Worm (Caenorhabditis elegans): ENCODE results near the gene C34C12.7.

The C34C12.7 gene

DNA sequence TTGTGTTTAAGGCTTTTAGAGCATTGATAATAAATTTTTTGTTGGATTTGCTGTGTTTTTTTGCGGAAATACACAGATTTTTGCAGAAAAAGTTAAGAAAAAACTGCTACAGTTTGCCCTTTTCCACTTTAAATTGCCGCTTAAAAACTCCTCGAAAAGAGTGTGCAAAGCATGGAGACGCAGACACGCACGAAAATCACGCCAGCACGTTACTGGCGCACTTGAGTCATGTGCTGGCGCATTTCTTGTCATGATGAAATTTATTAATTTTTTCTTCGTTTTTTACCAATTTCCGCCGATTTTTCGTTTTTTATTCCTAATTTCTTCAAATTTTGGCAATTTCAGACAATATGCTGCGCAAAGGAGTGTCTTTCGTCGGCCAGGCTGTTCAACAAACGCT lies 28.1 kb downstream of the C34C12.7 start, which contains the start of gene C34C12.8 (continued):
- no peak for TF ChIP-seq ceh-32 (tag; optimal IDR thresholded peaks at IDR 0.05; ENCODE audit: poor library complexity)
- TF ChIP-seq mes-2 (tag; optimal IDR thresholded peaks at IDR 0.05; ENCODE audit: poor library complexity, severe bottlenecking), result peak; percentile 95
- TF ChIP-seq nhr-10 (tag; optimal IDR thresholded peaks at IDR 0.05), result no peak
- TF ChIP-seq daf-8 (GFP tag; IDR thresholded peaks at IDR 0.05), result no peak
- TF ChIP-seq hlh-11 (tag; optimal IDR thresholded peaks at IDR 0.05), result peak; percentile 90
- peak; percentile 84 for TF ChIP-seq nhr-77 (tag; optimal IDR thresholded peaks at IDR 0.05)
- TF ChIP-seq ztf-11 (tag; optimal IDR thresholded peaks at IDR 0.05), result no peak
- TF ChIP-seq fkh-10 (GFP tag; optimal IDR thresholded peaks at IDR 0.05), result peak; percentile 84
- TF ChIP-seq ZK546.5 (tag; optimal IDR thresholded peaks at IDR 0.05), result peak in 1 of 2 experiments; percentile 42
- TF ChIP-seq ceh-28 (tag; optimal IDR thresholded peaks at IDR 0.05), result no peak
- TF ChIP-seq snpc-1.2 (GFP tag; IDR thresholded peaks at IDR 0.05), result peak; percentile 64
- peak; percentile 75 for TF ChIP-seq nhr-25 (tag; optimal IDR thresholded peaks at IDR 0.05; ENCODE audit: borderline replicate concordance, insufficient read depth)
- no peak for TF ChIP-seq attf-4 (tag; optimal IDR thresholded peaks at IDR 0.05)
- peak; percentile 97 for TF ChIP-seq dpl-1 (GFP tag; optimal IDR thresholded peaks at IDR 0.05)
- no peak for TF ChIP-seq zip-11 (GFP tag; IDR thresholded peaks at IDR 0.05)
- peak; percentile 72 to 97 for TF ChIP-seq lsy-2 (tag; optimal IDR thresholded peaks at IDR 0.05)
- peak; percentile 34 for TF ChIP-seq nhr-76 (tag; optimal IDR thresholded peaks at IDR 0.05)
- TF ChIP-seq lin-13 (GFP tag; optimal IDR thresholded peaks at IDR 0.05), result peak; percentile 91
- no peak for TF ChIP-seq unc-39 (tag; optimal IDR thresholded peaks at IDR 0.05)
- no peak for TF ChIP-seq Y75B8A.6 (GFP tag; IDR thresholded peaks at IDR 0.05)
- TF ChIP-seq tra-1 (GFP tag; IDR thresholded peaks at IDR 0.05), result peak; percentile 92
- TF ChIP-seq mxl-3 (GFP tag; optimal IDR thresholded peaks at IDR 0.05), result no peak
- peak; percentile 98 for TF ChIP-seq lin-38 (GFP tag; IDR thresholded peaks at IDR 0.05)
- TF ChIP-seq ces-1 (GFP tag; optimal IDR thresholded peaks at IDR 0.05), result no peak
- TF ChIP-seq pqm-1 (tag; optimal IDR thresholded peaks at IDR 0.05), result no peak
- TF ChIP-seq spr-1 (tag; optimal IDR thresholded peaks at IDR 0.05), result peak; percentile 81
- TF ChIP-seq aly-2 (tag; optimal IDR thresholded peaks at IDR 0.05), result no peak
- no peak for TF ChIP-seq madf-5 (GFP tag; IDR thresholded peaks at IDR 0.05)
- peak; percentile 85 for TF ChIP-seq hlh-30 (tag; optimal IDR thresholded peaks at IDR 0.05; ENCODE audit: insufficient read depth)
- no peak for TF ChIP-seq ceh-44 (GFP tag; IDR thresholded peaks at IDR 0.05)
- peak; percentile 92 for TF ChIP-seq mdt-29 (GFP tag; IDR thresholded peaks at IDR 0.05)
- peak; percentile 92 for TF ChIP-seq ceh-20 (GFP tag; IDR thresholded peaks at IDR 0.05)
- peak; percentile 81 for TF ChIP-seq nhr-48 (tag; optimal IDR thresholded peaks at IDR 0.05)
- TF ChIP-seq ceh-82 (tag; optimal IDR thresholded peaks at IDR 0.05), result no peak
- no peak for TF ChIP-seq Y105C5A.15 (GFP tag; IDR thresholded peaks at IDR 0.05)
- TF ChIP-seq daf-16 (GFP tag; optimal IDR thresholded peaks at IDR 0.05), result peak in 1 of 2 experiments; percentile 82
- peak; percentile 35 for TF ChIP-seq daf-16 (tag; optimal IDR thresholded peaks at IDR 0.05)
- no peak for TF ChIP-seq F44E2.7 (GFP tag; IDR thresholded peaks at IDR 0.05)
- TF ChIP-seq lin-15B (tag; optimal IDR thresholded peaks at IDR 0.05), result peak; percentile 84
- no peak for TF ChIP-seq egl-27 (tag; optimal IDR thresholded peaks at IDR 0.05)
- TF ChIP-seq pha-4 (GFP tag; IDR thresholded peaks at IDR 0.05), result peak; percentile 93
- peak; percentile 40 for TF ChIP-seq pha-4 (tag; optimal IDR thresholded peaks at IDR 0.05)
- TF ChIP-seq mxl-2 (GFP tag; conservative IDR thresholded peaks at IDR 0.05), result 0 out of 2 replicates have a peak, but pooled peaks have one; percentile 23
- TF ChIP-seq nhr-41 (GFP tag; IDR thresholded peaks at IDR 0.05), result no peak
- peak; percentile 76 for TF ChIP-seq zag-1 (tag; optimal IDR thresholded peaks at IDR 0.05)
- TF ChIP-seq ztf-7 (tag; optimal IDR thresholded peaks at IDR 0.05), result peak; percentile 92
- TF ChIP-seq Y5F2A.4 (GFP tag; optimal IDR thresholded peaks at IDR 0.05), result peak; percentile 71
- peak; percentile 45; the same call in 1 of the 2 replicates for TF ChIP-seq vab-7 (GFP tag; IDR thresholded peaks at IDR 0.05)
- peak; percentile 95 for TF ChIP-seq T26A8.4 (GFP tag; IDR thresholded peaks at IDR 0.05)
- peak; percentile 88 for TF ChIP-seq ctbp-1 (GFP tag; IDR thresholded peaks at IDR 0.05)
- TF ChIP-seq nhr-42 (GFP tag; IDR thresholded peaks at IDR 0.05), result peak; percentile 92
- peak; percentile 67; the same call in 1 of the 2 replicates for TF ChIP-seq ZK337.2 (GFP tag; IDR thresholded peaks at IDR 0.05)
